Worm (Caenorhabditis elegans) whole organism, midembryonic: ENCODE measurements around the gene ttr-36.

Experiments
- T22C8.4 ChIP-seq: fragments of 200-800 bp; sonication (Bioruptor generic); IDR thresholded peaks from 2 replicates; pipeline ENCODE4 v1.3.6; 2022; ENCODE audit warnings: missing genetic modification characterization, missing compliant biosample characterization
- cog-1 ChIP-seq: sonication (generic microtip); optimal IDR thresholded peaks from 2 replicates; lab custom pipeline; 2016; ENCODE audit warnings: missing genetic modification characterization, missing compliant biosample characterization
- klf-2 ChIP-seq: fragments of 200-800 bp; sonication (Bioruptor generic); conservative IDR thresholded peaks from 2 replicates; pipeline ENCODE4 v1.3.6; 2022; ENCODE audit warnings: missing genetic modification reagents, missing genetic modification characterization, missing compliant biosample characterization
- ztf-29 ChIP-seq: fragments of 200-800 bp; sonication (Bioruptor generic); IDR thresholded peaks from 2 replicates; pipeline ENCODE4 v1.3.6; 2022; ENCODE audit warnings: missing genetic modification reagents, missing genetic modification characterization, missing compliant biosample characterization

DNA sequence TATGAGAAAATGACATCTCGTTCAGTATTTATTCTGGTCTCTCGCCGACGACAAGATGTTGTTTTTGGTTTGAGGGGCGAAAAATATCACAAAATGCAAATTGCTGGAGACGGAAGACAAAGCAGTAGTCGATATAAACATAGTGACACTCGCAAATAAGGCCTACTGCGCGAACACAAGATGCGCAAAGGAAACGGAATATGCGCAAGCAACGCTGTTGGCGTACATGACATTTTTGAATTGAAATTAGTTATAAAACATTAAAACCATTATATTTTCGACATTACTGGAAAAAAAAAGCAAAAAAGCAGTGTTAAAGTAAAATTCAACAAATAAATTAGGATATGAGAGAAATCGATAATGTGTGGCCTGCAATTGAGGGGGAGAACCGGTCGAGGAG lies 5.7 kb upstream of the ttr-36 start, which contains the start of gene cdf-1:
- TF ChIP-seq T22C8.4 (GFP tag; lab: Robert Waterston, UW) (no peak), klf-2 (GFP tag; lab: Robert Waterston, UW) (no peak), ztf-29 (GFP tag; lab: Robert Waterston, UW) (no peak), cog-1 (tag; lab: Kevin White, UChicago) (peak; percentile 32)
